Worm (Caenorhabditis elegans) whole organism, L1 larva: ENCODE results near the gene F16G10.11.

Experiments
- F16B12.6 ChIP-seq: fragments of 150-350 bp; optimal IDR thresholded peaks from 2 replicates; lab custom pipeline; 2014; ENCODE audit warnings: missing biosample characterization, missing genetic modification characterization
- aly-2 ChIP-seq: fragments of 150-350 bp; optimal IDR thresholded peaks from 2 replicates; lab custom pipeline; 2014; ENCODE audit warnings: missing biosample characterization, missing genetic modification characterization
- blmp-1 ChIP-seq: fragments of 150-350 bp; optimal IDR thresholded peaks from 2 replicates; lab custom pipeline; 2014; ENCODE audit warnings: missing biosample characterization, missing genetic modification characterization
- ceh-8 ChIP-seq: fragments of 200-800 bp; sonication (Bioruptor generic); optimal IDR thresholded peaks from 2 replicates; lab custom pipeline; 2018; ENCODE audit warnings: mild to moderate bottlenecking, missing genetic modification characterization, moderate library complexity, missing compliant biosample characterization
- efl-1 ChIP-seq, 4 experiments: fragments of 150-350 bp; optimal IDR thresholded peaks in 3 of 4; peaks in 1 of 4; 1 replicate in 1 of 4; 2 replicates in 3 of 4; lab custom pipeline; 2014; ENCODE audit warnings: missing biosample characterization in 2 of 4, missing genetic modification characterization in 2 of 4, missing genetic modification reagents in 2 of 4
- elt-3 ChIP-seq, 6 experiments: fragments of 150-350 bp in 1 of 6; sonication (generic microtip); optimal IDR thresholded peaks; 2 replicates each; lab custom pipeline; 2017 to 2018; ENCODE audit warnings: missing biosample characterization in 6 of 6, missing genetic modification characterization in 6 of 6, inconsistent platforms in 1 of 6
- mab-9 ChIP-seq: fragments of 200-800 bp; sonication (Bioruptor generic); IDR thresholded peaks from 2 replicates; pipeline ENCODE4 v1.3.6; 2022; ENCODE audit warnings: missing genetic modification reagents, missing genetic modification characterization, missing compliant biosample characterization
- mep-1 ChIP-seq: fragments of 150-350 bp; optimal IDR thresholded peaks from 2 replicates; lab custom pipeline; 2014; ENCODE audit warnings: missing biosample characterization, missing genetic modification characterization
- nhr-20 ChIP-seq: sonication (generic microtip); optimal IDR thresholded peaks from 2 replicates; lab custom pipeline; 2016; ENCODE audit warnings: mild to moderate bottlenecking, missing genetic modification characterization, missing compliant biosample characterization
- sup-37 ChIP-seq: fragments of 200-800 bp; sonication (Bioruptor generic); optimal IDR thresholded peaks from 2 replicates; lab custom pipeline; 2018; ENCODE audit warnings: mild to moderate bottlenecking, missing genetic modification characterization, missing compliant biosample characterization
- unc-86 ChIP-seq: sonication (generic microtip); optimal IDR thresholded peaks from 2 replicates; lab custom pipeline; 2016; ENCODE audit warnings: missing genetic modification characterization, missing compliant biosample characterization
- vab-15 ChIP-seq: sonication (generic microtip); optimal IDR thresholded peaks from 2 replicates; lab custom pipeline; 2017; ENCODE audit warnings: missing genotype, mild to moderate bottlenecking, missing genetic modification characterization, missing compliant biosample characterization

- TF ChIP-seq aly-2 (tag; lab: Kevin White, UChicago) (no peak), vab-15 (tag; lab: Kevin White, UChicago) (no peak), F16B12.6 (tag; lab: Kevin White, UChicago) (no peak), unc-86 (no peak), elt-3 (tag; optimal IDR thresholded peaks at IDR 0.05; lab: Kevin White, UChicago) (no peak), mep-1 (tag; lab: Kevin White, UChicago) (no peak), mab-9 (GFP tag; lab: Robert Waterston, UW) (no peak), nhr-20 (no peak), efl-1 (optimal IDR thresholded peaks at IDR 0.05; lab: Kevin White, UChicago) (no peak), efl-1 (GFP tag; optimal IDR thresholded peaks at IDR 0.05 in 1 of 2; lab: Kevin White, UChicago) (no peak), blmp-1 (tag; lab: Kevin White, UChicago) (no peak), sup-37 (GFP tag; lab: Kevin White, UChicago) (no peak), ceh-8 (no peak)
These were observed 8.2 kb downstream of the F16G10.11 start, which contains the start of gene F16G10.9 for ce11 chrII:2385495-2385894.
